Fruit fly (Drosophila melanogaster): ENCODE results near the gene CG42302.

- no peak for TF ChIP-seq Crg-1 (GFP tag; optimal IDR thresholded peaks at IDR 0.05)
- no peak for TF ChIP-seq CG33017 (tag; optimal IDR thresholded peaks at IDR 0.05)
- no peak for TF ChIP-seq CG1620 (GFP tag; optimal IDR thresholded peaks at IDR 0.05)
- no peak for TF ChIP-seq Hr96 (GFP tag; optimal IDR thresholded peaks at IDR 0.05)
- TF ChIP-seq kay (GFP tag; ENCODE audit: borderline replicate concordance): no peak
- no peak for TF ChIP-seq Clk (GFP tag; optimal IDR thresholded peaks at IDR 0.05)
- no peak for TF ChIP-seq CG7045 (GFP tag; optimal IDR thresholded peaks at IDR 0.05)
- no peak for TF ChIP-seq CG12768 (GFP tag; optimal IDR thresholded peaks at IDR 0.05)
- no peak for TF ChIP-seq bab1 (GFP tag; optimal IDR thresholded peaks at IDR 0.05)
- no peak for TF ChIP-seq pad (GFP tag; optimal IDR thresholded peaks at IDR 0.05)
- TF ChIP-seq cic (GFP tag; optimal IDR thresholded peaks at IDR 0.05): no peak
- TF ChIP-seq CG5204 (GFP tag; optimal IDR thresholded peaks at IDR 0.05): no peak
- TF ChIP-seq CG11617 (GFP tag; optimal IDR thresholded peaks at IDR 0.05): no peak
- TF ChIP-seq Mnt (GFP tag; optimal IDR thresholded peaks at IDR 0.05): no peak
Measured at dm6 chrX:18678876-18679275, 46.6 kb downstream of the CG42302 start.

Measured in whole organism, adult.